Fruit fly (Drosophila melanogaster) whole organism, embryonic: ENCODE measurements around the gene Est-6.
A peak's percentile ranks its signal among the peaks of the same experiment; 100 is the strongest.

Experiments used
- CG10274 ChIP-seq: fragments of 200-800 bp; sonication (Bioruptor generic); optimal IDR thresholded peaks from 3 replicates; lab custom pipeline; 2017; ENCODE audit warnings: missing biosample characterization, mild to moderate bottlenecking, missing genetic modification characterization
- CG10654 ChIP-seq: fragments of 200-800 bp; sonication (Bioruptor generic); optimal IDR thresholded peaks from 2 replicates; lab custom pipeline; 2016; ENCODE audit warnings: missing biosample characterization, missing genetic modification characterization
- CG10979 ChIP-seq: fragments of 200-800 bp; sonication (Bioruptor generic); optimal IDR thresholded peaks from 2 replicates; lab custom pipeline; 2018; ENCODE audit warnings: missing biosample characterization, mild to moderate bottlenecking, missing genetic modification characterization, moderate library complexity
- CG12104 ChIP-seq: fragments of 200-800 bp; sonication (Bioruptor generic); optimal IDR thresholded peaks from 3 replicates; lab custom pipeline; 2016; ENCODE audit warnings: missing biosample characterization, missing genetic modification characterization
- CG12155 ChIP-seq: fragments of 200-800 bp; sonication (Bioruptor generic); optimal IDR thresholded peaks from 3 replicates; lab custom pipeline; 2016; ENCODE audit warnings: missing biosample characterization, missing genetic modification characterization
- CG12769 ChIP-seq: fragments of 200-800 bp; sonication (Bioruptor generic); optimal IDR thresholded peaks from 2 replicates; lab custom pipeline; 2019; ENCODE audit warnings: missing biosample characterization, mild to moderate bottlenecking, missing genetic modification characterization, moderate library complexity
- CG13287 ChIP-seq: fragments of 200-800 bp; sonication (Bioruptor generic); IDR thresholded peaks from 2 replicates; pipeline ENCODE4 v1.3.6; 2022; ENCODE audit warnings: missing biosample characterization, missing genetic modification characterization; ENCODE audit not compliant: partially characterized antibody
- CG14710 ChIP-seq: fragments of 200-800 bp; sonication (Bioruptor generic); optimal IDR thresholded peaks from 3 replicates; lab custom pipeline; 2019; ENCODE audit warnings: missing biosample characterization, mild to moderate bottlenecking, missing genetic modification characterization, moderate library complexity
- CG15011 ChIP-seq: fragments of 200-800 bp; sonication (Bioruptor generic); optimal IDR thresholded peaks from 3 replicates; lab custom pipeline; 2018; ENCODE audit warnings: missing biosample characterization, mild to moderate bottlenecking, missing genetic modification characterization
- CG15601 ChIP-seq: fragments of 200-800 bp; sonication (Bioruptor generic); optimal IDR thresholded peaks from 3 replicates; lab custom pipeline; 2019; ENCODE audit warnings: missing biosample characterization, mild to moderate bottlenecking, missing genetic modification characterization, moderate library complexity
- CG17385 ChIP-seq: fragments of 200-800 bp; sonication (Bioruptor generic); optimal IDR thresholded peaks from 3 replicates; lab custom pipeline; 2018; ENCODE audit warnings: missing biosample characterization, mild to moderate bottlenecking, missing genetic modification characterization
- CG17612 ChIP-seq: fragments of 200-800 bp; sonication (Bioruptor generic); IDR thresholded peaks from 2 replicates; pipeline ENCODE4 v1.3.6; 2022; ENCODE audit warnings: missing biosample characterization, missing genetic modification characterization
- CG18476 ChIP-seq: fragments of 200-800 bp; sonication (Bioruptor generic); optimal IDR thresholded peaks from 2 replicates; lab custom pipeline; 2016; ENCODE audit warnings: missing biosample characterization, mild to moderate bottlenecking, missing genetic modification characterization
- CG30403 ChIP-seq: fragments of 200-800 bp; sonication (Bioruptor generic); optimal IDR thresholded peaks from 3 replicates; lab custom pipeline; 2016; ENCODE audit warnings: missing biosample characterization, missing genetic modification characterization
- CG3407 ChIP-seq: fragments of 200-800 bp; sonication (Bioruptor generic); optimal IDR thresholded peaks from 2 replicates; lab custom pipeline; 2018; ENCODE audit warnings: missing biosample characterization, mild to moderate bottlenecking, missing genetic modification characterization
- CG3838 ChIP-seq: fragments of 200-800 bp; sonication (Bioruptor generic); optimal IDR thresholded peaks from 3 replicates; lab custom pipeline; 2016; ENCODE audit warnings: missing biosample characterization, missing genetic modification characterization
- CG7556 ChIP-seq: fragments of 200-800 bp; sonication (Bioruptor generic); optimal IDR thresholded peaks from 2 replicates; lab custom pipeline; 2017; ENCODE audit warnings: missing biosample characterization, mild to moderate bottlenecking, missing genetic modification characterization
- CG9876 ChIP-seq: fragments of 200-800 bp; sonication (Bioruptor generic); optimal IDR thresholded peaks from 2 replicates; lab custom pipeline; 2016; ENCODE audit warnings: missing biosample characterization, missing genetic modification characterization
- CoRest ChIP-seq: fragments of 200-800 bp; sonication (Bioruptor generic); optimal IDR thresholded peaks from 3 replicates; lab custom pipeline; 2018; ENCODE audit warnings: missing biosample characterization, mild to moderate bottlenecking, missing genetic modification characterization, moderate library complexity
- Deaf1 ChIP-seq: fragments of 200-800 bp; optimal IDR thresholded peaks from 3 replicates; lab custom pipeline; 2019; ENCODE audit warnings: missing biosample characterization, mild to moderate bottlenecking, missing genetic modification characterization, moderate library complexity
- Dek ChIP-seq: fragments of 200-800 bp; sonication (Bioruptor generic); optimal IDR thresholded peaks from 3 replicates; lab custom pipeline; 2019; ENCODE audit warnings: missing biosample characterization, mild to moderate bottlenecking, missing genetic modification characterization, moderate library complexity
- Ets65A ChIP-seq: fragments of 200-800 bp; sonication (Bioruptor generic); peaks from one replicate; lab custom pipeline; 2016; ENCODE audit warnings: missing biosample characterization, missing genetic modification characterization
- HHEX ChIP-seq: fragments of 200-800 bp; sonication (Bioruptor generic); optimal IDR thresholded peaks from 3 replicates; lab custom pipeline; 2017; ENCODE audit warnings: missing biosample characterization, mild to moderate bottlenecking, missing genetic modification characterization, missing genetic modification reagents
- HmgD ChIP-seq: fragments of 200-800 bp; sonication (Bioruptor generic); optimal IDR thresholded peaks from 3 replicates; lab custom pipeline; 2016; ENCODE audit warnings: missing biosample characterization, missing genetic modification characterization
- Hsf ChIP-seq: fragments of 200-800 bp; sonication (Bioruptor generic); optimal IDR thresholded peaks from 3 replicates; lab custom pipeline; 2016; ENCODE audit warnings: missing biosample characterization, missing genetic modification characterization
- Mes4 ChIP-seq: fragments of 200-800 bp; sonication (Bioruptor generic); optimal IDR thresholded peaks from 2 replicates; lab custom pipeline; 2016; ENCODE audit warnings: missing biosample characterization, missing genetic modification characterization
- Ssrp ChIP-seq: fragments of 200-800 bp; sonication (Bioruptor generic); optimal IDR thresholded peaks from 2 replicates; lab custom pipeline; 2018; ENCODE audit warnings: missing biosample characterization, mild to moderate bottlenecking, missing genetic modification characterization, moderate library complexity
- Xrp1 ChIP-seq: fragments of 200-800 bp; sonication (Bioruptor generic); IDR thresholded peaks from 2 replicates; pipeline ENCODE4 v1.3.6; 2022; ENCODE audit warnings: missing biosample characterization, missing genetic modification characterization
- amos ChIP-seq: fragments of 200-800 bp; sonication (Bioruptor generic); IDR thresholded peaks from 2 replicates; pipeline ENCODE4 v1.3.6; 2022; ENCODE audit warnings: missing biosample characterization, missing genetic modification characterization; ENCODE audit not compliant: partially characterized antibody
- ase ChIP-seq: fragments of 200-800 bp; sonication (Bioruptor generic); IDR thresholded peaks from 3 replicates; pipeline ENCODE4 v1.3.6; 2022; ENCODE audit warnings: missing biosample characterization, missing genetic modification characterization
- bcd ChIP-seq: fragments of 200-800 bp; sonication (Bioruptor generic); optimal IDR thresholded peaks from 2 replicates; lab custom pipeline; 2017; ENCODE audit warnings: missing biosample characterization, mild to moderate bottlenecking, missing genetic modification characterization
- caup ChIP-seq: fragments of 200-800 bp; sonication (Bioruptor generic); optimal IDR thresholded peaks from 3 replicates; lab custom pipeline; 2017; ENCODE audit warnings: missing biosample characterization, mild to moderate bottlenecking, missing genetic modification characterization, moderate library complexity; ENCODE audit not compliant: severe bottlenecking
- chinmo ChIP-seq: fragments of 200-800 bp; sonication (Bioruptor generic); IDR thresholded peaks from 4 replicates; pipeline ENCODE4 v1.3.6; 2022; ENCODE audit warnings: missing biosample characterization, missing genetic modification characterization; ENCODE audit not compliant: partially characterized antibody
- ci ChIP-seq: fragments of 200-800 bp; sonication (Bioruptor generic); IDR thresholded peaks from 3 replicates; pipeline ENCODE4 v1.3.6; 2022; ENCODE audit warnings: missing biosample characterization, missing genetic modification characterization
- crc ChIP-seq: fragments of 200-800 bp; sonication (Bioruptor generic); optimal IDR thresholded peaks from 2 replicates; lab custom pipeline; 2016; ENCODE audit warnings: missing biosample characterization, missing genetic modification characterization
- dpn ChIP-seq, 2 experiments: fragments of 200-800 bp; sonication (Bioruptor generic); optimal IDR thresholded peaks; 3 replicates each; lab custom pipeline; 2016; ENCODE audit warnings: missing biosample characterization in 2 of 2, missing genetic modification characterization in 2 of 2
- fd64A ChIP-seq: fragments of 200-800 bp; sonication (Bioruptor generic); optimal IDR thresholded peaks from 3 replicates; lab custom pipeline; 2018; ENCODE audit warnings: missing biosample characterization, mild to moderate bottlenecking, missing genetic modification characterization
- her ChIP-seq: fragments of 200-800 bp; sonication (Bioruptor generic); optimal IDR thresholded peaks from 2 replicates; lab custom pipeline; 2016; ENCODE audit warnings: missing biosample characterization, missing genetic modification characterization
- lab ChIP-seq: fragments of 200-800 bp; sonication (Bioruptor generic); optimal IDR thresholded peaks from 3 replicates; lab custom pipeline; 2017; ENCODE audit warnings: missing biosample characterization, missing genetic modification characterization, mild to moderate bottlenecking, moderate library complexity, missing genetic modification reagents
- lmd ChIP-seq: fragments of 200-800 bp; sonication (Bioruptor generic); IDR thresholded peaks from 2 replicates; pipeline ENCODE4 v1.3.6; 2022; ENCODE audit warnings: missing biosample characterization, missing genetic modification characterization
- odd ChIP-seq: fragments of 200-800 bp; sonication (Bioruptor generic); optimal IDR thresholded peaks from 2 replicates; lab custom pipeline; 2017; ENCODE audit warnings: missing biosample characterization, mild to moderate bottlenecking, missing genetic modification characterization
- pita ChIP-seq: fragments of 200-800 bp; sonication (Bioruptor generic); optimal IDR thresholded peaks from 2 replicates; lab custom pipeline; 2017; ENCODE audit warnings: missing biosample characterization, mild to moderate bottlenecking, missing genetic modification characterization
- salm ChIP-seq: fragments of 200-800 bp; sonication (Bioruptor generic); optimal IDR thresholded peaks from 2 replicates; lab custom pipeline; 2018; ENCODE audit warnings: missing biosample characterization, mild to moderate bottlenecking, missing genetic modification characterization
- sens ChIP-seq: fragments of 200-800 bp; sonication (Bioruptor generic); peaks from one replicate; lab custom pipeline; 2016; ENCODE audit warnings: missing biosample characterization, missing genetic modification characterization
- sug ChIP-seq: fragments of 200-800 bp; optimal IDR thresholded peaks from 2 replicates; lab custom pipeline; 2019; ENCODE audit warnings: missing biosample characterization, mild to moderate bottlenecking, missing genetic modification characterization, moderate library complexity
- tgo ChIP-seq: fragments of 200-800 bp; sonication (Bioruptor generic); IDR thresholded peaks from 3 replicates; pipeline ENCODE4 v1.3.6; 2022; ENCODE audit warnings: missing biosample characterization, missing genetic modification characterization
- tin ChIP-seq: fragments of 200-800 bp; sonication (Bioruptor generic); optimal IDR thresholded peaks from 3 replicates; lab custom pipeline; 2016; ENCODE audit warnings: missing biosample characterization, missing genetic modification characterization
- unpg ChIP-seq: fragments of 200-800 bp; sonication (Bioruptor generic); optimal IDR thresholded peaks from 3 replicates; lab custom pipeline; 2018; ENCODE audit warnings: missing biosample characterization, mild to moderate bottlenecking, missing genetic modification characterization, moderate library complexity
- wek ChIP-seq: fragments of 200-800 bp; sonication (Bioruptor generic); optimal IDR thresholded peaks from 3 replicates; lab custom pipeline; 2018; ENCODE audit warnings: missing biosample characterization, mild to moderate bottlenecking, missing genetic modification characterization, moderate library complexity
- yki ChIP-seq: fragments of >200 bp; optimal IDR thresholded peaks from 3 replicates; lab custom pipeline; 2018

The Est-6 gene

dm6 chr3L:12139232-12139698 lies 49.4 kb upstream of the Est-6 start (continued):
- peak; percentile 41 for TF ChIP-seq CG10979 (tag; lab: Kevin White, UChicago)
- 0 out of 4 replicates have a peak, but pooled peaks have one; percentile 76 for TF ChIP-seq chinmo (GFP tag; lab: Robert Waterston, UW)
- peak; percentile 41 for TF ChIP-seq CG12769 (tag; lab: Kevin White, UChicago)
- TF ChIP-seq CG7556 = peak; percentile 43
- TF ChIP-seq Ssrp (tag; lab: Kevin White, UChicago) = peak; percentile 40
- TF ChIP-seq caup (GFP tag; lab: Kevin White, UChicago) = peak; percentile 2
- peak; percentile 45 for TF ChIP-seq tin (GFP tag; lab: Kevin White, UChicago)
- TF ChIP-seq Dek (tag; lab: Kevin White, UChicago) = peak; percentile 50
- TF ChIP-seq HmgD = no peak
- TF ChIP-seq pita (GFP tag; lab: Kevin White, UChicago) = no peak
- TF ChIP-seq sug = peak; percentile 53
- peak; percentile 56 for TF ChIP-seq CG30403 (GFP tag; lab: Kevin White, UChicago)
- TF ChIP-seq CG18476 = no peak
- peak; percentile 19 for TF ChIP-seq Mes4 (GFP tag; lab: Kevin White, UChicago)
- peak; percentile 91 for TF ChIP-seq Ets65A (GFP tag; lab: Kevin White, UChicago)
- TF ChIP-seq CG3407 = peak; percentile 31
- TF ChIP-seq CG12155 = peak; percentile 7
- TF ChIP-seq tgo (GFP tag; lab: Robert Waterston, UW) = peak; percentile 50; the same call in 2 of the 3 replicates
- no peak; the same call in 1 of the 2 replicates for TF ChIP-seq Xrp1 (GFP tag; lab: Robert Waterston, UW)
- TF ChIP-seq ase = no peak
- peak; percentile 52 for TF ChIP-seq CG17385 (GFP tag; lab: Kevin White, UChicago)
- peak; percentile 47 for TF ChIP-seq bcd (GFP tag; lab: Kevin White, UChicago)
- peak; percentile 19 for TF ChIP-seq Hsf (GFP tag; lab: Kevin White, UChicago)
- TF ChIP-seq unpg (GFP tag; lab: Kevin White, UChicago) = peak; percentile 51
- peak; percentile 70 for TF ChIP-seq lab (GFP tag; lab: Kevin White, UChicago)
- no peak for TF ChIP-seq amos (GFP tag; lab: Robert Waterston, UW)
- peak; percentile 46 for TF ChIP-seq HHEX (GFP tag; lab: Kevin White, UChicago)
- no peak for TF ChIP-seq CG17612 (GFP tag; lab: Robert Waterston, UW)
- TF ChIP-seq wek (GFP tag; lab: Kevin White, UChicago) = no peak
- peak; percentile 17 for TF ChIP-seq CG14710 (tag; lab: Kevin White, UChicago)
- TF ChIP-seq salm = peak; percentile 20
- TF ChIP-seq CG12104 (GFP tag; lab: Kevin White, UChicago) = peak; percentile 11
- TF ChIP-seq CoRest (tag; lab: Kevin White, UChicago) = peak; percentile 68
- TF ChIP-seq CG10654 = no peak
- no peak for TF ChIP-seq CG3838 (GFP tag; lab: Kevin White, UChicago)
- TF ChIP-seq odd = peak; percentile 19
- TF ChIP-seq sens = peak; percentile 78
- peak; percentile 34 for TF ChIP-seq CG10274 (GFP tag; lab: Kevin White, UChicago)
- peak; percentile 45; the same call in 1 of the 2 replicates for TF ChIP-seq lmd (GFP tag; lab: Robert Waterston, UW)
- no peak for TF ChIP-seq fd64A (GFP tag; lab: Kevin White, UChicago)
- no peak for TF ChIP-seq Deaf1 (tag; lab: Kevin White, UChicago)
- TF ChIP-seq CG13287 (GFP tag; lab: Robert Waterston, UW) = no peak
- TF ChIP-seq CG15011 (GFP tag; lab: Kevin White, UChicago) = no peak
- TF ChIP-seq dpn (GFP tag; optimal IDR thresholded peaks at IDR 0.05; lab: Kevin White, UChicago) = peak in 1 of 2 experiments; percentile 56
- TF ChIP-seq crc (GFP tag; lab: Kevin White, UChicago) = peak; percentile 56
- TF ChIP-seq yki (lab: Kevin White, UChicago) = no peak
- no peak for TF ChIP-seq CG9876 (GFP tag; lab: Kevin White, UChicago)
- TF ChIP-seq CG15601 = peak; percentile 15
- peak; percentile 25 for TF ChIP-seq her
- TF ChIP-seq ci (GFP tag; lab: Robert Waterston, UW) = 0 out of 3 replicates have a peak, but pooled peaks have one; percentile 42
